Fruit fly (Drosophila melanogaster): ENCODE results near the gene slo.
A peak's percentile ranks its signal among the peaks of the same experiment; 100 is the strongest.

The slo gene

DNA sequence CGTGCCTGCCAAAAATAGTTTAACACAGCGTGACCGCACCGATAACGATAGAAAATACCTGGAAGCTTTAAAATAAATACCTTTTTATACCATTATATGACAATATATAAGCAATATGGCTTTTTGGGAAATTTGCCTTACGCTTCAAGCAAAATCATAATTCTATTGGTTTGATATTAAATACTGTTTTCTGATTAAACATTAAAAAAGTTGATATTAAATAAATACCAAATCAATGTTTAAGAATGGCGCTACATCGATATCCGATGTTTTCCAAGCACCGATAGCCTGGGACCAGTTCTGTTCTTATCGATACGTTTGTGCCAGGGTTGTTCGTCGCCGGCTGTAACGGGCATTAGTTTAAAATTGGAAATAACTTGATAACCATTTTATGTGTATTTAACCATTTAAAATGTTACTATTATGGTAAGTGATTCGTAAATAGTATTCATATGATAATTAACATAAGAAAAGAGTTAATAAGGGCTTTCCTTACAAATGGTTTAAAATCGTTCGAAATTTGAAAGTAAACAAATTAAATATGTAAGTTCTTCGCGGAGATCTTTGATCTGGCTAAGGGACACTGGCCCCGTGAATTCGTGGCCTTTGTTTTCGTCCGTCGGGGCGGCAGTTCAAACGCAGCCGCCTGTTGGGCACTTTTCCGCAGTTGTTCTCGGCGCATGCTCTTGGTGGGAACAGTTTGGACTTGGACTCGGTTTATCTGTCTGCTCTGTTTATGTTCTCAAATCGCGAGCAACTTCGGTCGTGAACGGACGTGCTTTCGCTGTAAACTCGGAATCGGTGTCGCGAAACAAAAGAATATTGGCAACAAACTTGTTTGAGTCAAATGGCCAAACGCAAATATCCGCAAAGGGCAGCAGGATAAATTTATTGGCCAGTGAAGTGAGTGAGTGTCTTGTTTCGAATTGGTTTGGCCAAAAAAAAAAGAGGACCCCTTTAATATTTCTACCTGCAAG, 57.3 kb downstream of the slo start, which contains the start of the genes CG13630 and tok (continued):
- no peak for TF ChIP-seq Fer2 (tag; optimal IDR thresholded peaks at IDR 0.05)
- no peak for TF ChIP-seq CG14667 (GFP tag; IDR thresholded peaks at IDR 0.05)
- TF ChIP-seq Bteb2 (GFP tag; optimal IDR thresholded peaks at IDR 0.05), result no peak
- TF ChIP-seq oc (tag; optimal IDR thresholded peaks at IDR 0.05), result no peak
- no peak for TF ChIP-seq ash1 (GFP tag; optimal IDR thresholded peaks at IDR 0.05)
- TF ChIP-seq Fer1 (GFP tag; optimal IDR thresholded peaks at IDR 0.05), result no peak
- TF ChIP-seq br (optimal IDR thresholded peaks at IDR 0.05), result no peak
- peak; percentile 85 for TF ChIP-seq Dp (GFP tag; optimal IDR thresholded peaks at IDR 0.05)
- TF ChIP-seq zen (tag; optimal IDR thresholded peaks at IDR 0.05), result no peak
- TF ChIP-seq CG8089 (GFP tag; optimal IDR thresholded peaks at IDR 0.05), result no peak
- TF ChIP-seq Myb (GFP tag; optimal IDR thresholded peaks at IDR 0.05), result peak; percentile 97
- TF ChIP-seq CG10274 (GFP tag; optimal IDR thresholded peaks at IDR 0.05), result no peak
- peak; percentile 79 for TF ChIP-seq CG16813 (GFP tag; IDR thresholded peaks at IDR 0.05; ENCODE audit: partially characterized antibody)
- TF ChIP-seq Six4 (GFP tag; optimal IDR thresholded peaks at IDR 0.05), result no peak
- TF ChIP-seq CrebB (tag; optimal IDR thresholded peaks at IDR 0.05), result no peak
- no peak; the same call in 1 of the 2 replicates for TF ChIP-seq ranshi (GFP tag; IDR thresholded peaks at IDR 0.05)
- no peak for TF ChIP-seq BtbVII (GFP tag; optimal IDR thresholded peaks at IDR 0.05)
- TF ChIP-seq klu (GFP tag; IDR thresholded peaks at IDR 0.05), result no peak
- no peak for TF ChIP-seq H2.0 (GFP tag; IDR thresholded peaks at IDR 0.05)
- TF ChIP-seq Med (GFP tag), result no peak
- no peak for TF ChIP-seq CG11696 (GFP tag; IDR thresholded peaks at IDR 0.05)
- TF ChIP-seq Oaz (GFP tag; IDR thresholded peaks at IDR 0.05), result no peak
- TF ChIP-seq CG31388 (GFP tag; optimal IDR thresholded peaks at IDR 0.05), result no peak
- TF ChIP-seq cas (GFP tag; IDR thresholded peaks at IDR 0.05), result no peak
- TF ChIP-seq CoRest (tag; optimal IDR thresholded peaks at IDR 0.05), result peak; percentile 35
- no peak for TF ChIP-seq Atf3 (GFP tag; optimal IDR thresholded peaks at IDR 0.05)
- no peak for TF ChIP-seq CG10366 (GFP tag; IDR thresholded peaks at IDR 0.05)
- TF ChIP-seq Hmr (GFP tag; optimal IDR thresholded peaks at IDR 0.05), result no peak
- TF ChIP-seq eve (GFP tag; optimal IDR thresholded peaks at IDR 0.05), result no peak
- TF ChIP-seq CG5953 (GFP tag; IDR thresholded peaks at IDR 0.05), result no peak
- peak; percentile 72; the same call in 2 of the 3 replicates for TF ChIP-seq hb (GFP tag; IDR thresholded peaks at IDR 0.05; ENCODE audit: partially characterized antibody)
- TF ChIP-seq Kr (GFP tag; optimal IDR thresholded peaks at IDR 0.05), result no peak
- TF ChIP-seq CG14965 (GFP tag; optimal IDR thresholded peaks at IDR 0.05; ENCODE audit: borderline replicate concordance), result no peak
- TF ChIP-seq Hr51 (GFP tag; optimal IDR thresholded peaks at IDR 0.05), result no peak
- no peak for TF ChIP-seq shn (GFP tag; optimal IDR thresholded peaks at IDR 0.05)
- no peak for TF ChIP-seq CG11560 (tag; IDR thresholded peaks at IDR 0.05)
- TF ChIP-seq sisA (GFP tag; IDR thresholded peaks at IDR 0.05), result no peak
- TF ChIP-seq hbn (GFP tag; IDR thresholded peaks at IDR 0.05; ENCODE audit: partially characterized antibody), result peak; percentile 67
- TF ChIP-seq Rfx (GFP tag; IDR thresholded peaks at IDR 0.05), result peak; percentile 35; the same call in 1 of the 2 replicates
- no peak for TF ChIP-seq CG8388 (GFP tag; optimal IDR thresholded peaks at IDR 0.05)
- no peak for TF ChIP-seq CG16863 (GFP tag; optimal IDR thresholded peaks at IDR 0.05)
- TF ChIP-seq tx (GFP tag; optimal IDR thresholded peaks at IDR 0.05), result no peak
- no peak for TF ChIP-seq CG13775 (GFP tag; optimal IDR thresholded peaks at IDR 0.05)
- TF ChIP-seq ken (GFP tag; IDR thresholded peaks at IDR 0.05), result no peak
- no peak for TF ChIP-seq CG18011 (GFP tag; optimal IDR thresholded peaks at IDR 0.05)
- no peak; the same call in 1 of the 2 replicates for TF ChIP-seq rib (GFP tag; IDR thresholded peaks at IDR 0.05)
- no peak for TF ChIP-seq CG13894 (tag; optimal IDR thresholded peaks at IDR 0.05)
- no peak for TF ChIP-seq nau (GFP tag; optimal IDR thresholded peaks at IDR 0.05)
- no peak for TF ChIP-seq hkb (optimal IDR thresholded peaks at IDR 0.05)
- TF ChIP-seq hkb (GFP tag; IDR thresholded peaks at IDR 0.05), result no peak
